Fruit fly (Drosophila melanogaster) whole organism, adult: ENCODE measurements around the gene CG46430.

ENCODE experiments used
- CG33017 ChIP-seq: fragments of 200-800 bp; sonication (Bioruptor generic); optimal IDR thresholded peaks from 2 replicates; lab custom pipeline; 2018; ENCODE audit warnings: missing biosample characterization, mild to moderate bottlenecking, missing genetic modification characterization, moderate library complexity
- CG7101 ChIP-seq: fragments of 200-800 bp; sonication (Bioruptor generic); optimal IDR thresholded peaks from 2 replicates; lab custom pipeline; 2018; ENCODE audit warnings: missing biosample characterization, mild to moderate bottlenecking, missing genetic modification characterization, moderate library complexity
- Clk ChIP-seq: fragments of 200-800 bp; sonication (Bioruptor generic); optimal IDR thresholded peaks from 2 replicates; lab custom pipeline; 2017; ENCODE audit warnings: missing biosample characterization, missing genetic modification characterization
- Crg-1 ChIP-seq: fragments of 200-800 bp; sonication (Bioruptor generic); optimal IDR thresholded peaks from 2 replicates; lab custom pipeline; 2016; ENCODE audit warnings: missing biosample characterization, missing genetic modification characterization
- Mnt ChIP-seq: fragments of 200-800 bp; sonication (Bioruptor generic); optimal IDR thresholded peaks from 2 replicates; lab custom pipeline; 2016; ENCODE audit warnings: missing biosample characterization, mild to moderate bottlenecking, missing genetic modification characterization
- bab1 ChIP-seq: fragments of 200-800 bp; sonication (Bioruptor generic); optimal IDR thresholded peaks from 3 replicates; lab custom pipeline; 2019; ENCODE audit warnings: missing biosample characterization, mild to moderate bottlenecking, missing genetic modification characterization, moderate library complexity
- cic ChIP-seq: fragments of 200-800 bp; sonication (Bioruptor generic); optimal IDR thresholded peaks from 2 replicates; lab custom pipeline; 2017; ENCODE audit warnings: missing biosample characterization, mild to moderate bottlenecking, missing genetic modification characterization, moderate library complexity
- cnc ChIP-seq, 2 experiments: fragments of >200 bp; optimal IDR thresholded peaks; 2 replicates each; lab custom pipeline; 2017
- kay ChIP-seq: fragments of 200-800 bp; sonication (Bioruptor generic); peaks from one replicate; lab custom pipeline; 2016; ENCODE audit warnings: missing biosample characterization, missing genetic modification characterization, borderline replicate concordance
- ovo ChIP-seq: fragments of 200-800 bp; sonication (Bioruptor generic); optimal IDR thresholded peaks from 2 replicates; lab custom pipeline; 2016; ENCODE audit warnings: missing biosample characterization, missing genetic modification characterization
- pad ChIP-seq: fragments of 200-800 bp; sonication (Bioruptor generic); optimal IDR thresholded peaks from 3 replicates; lab custom pipeline; 2017; ENCODE audit warnings: missing biosample characterization, missing genetic modification characterization, mild to moderate bottlenecking, moderate library complexity, missing genetic modification reagents

- no peak for TF ChIP-seq bab1 (GFP tag; lab: Kevin White, UChicago)
- no peak for TF ChIP-seq cnc (optimal IDR thresholded peaks at IDR 0.05; lab: Kevin White, UChicago)
- TF ChIP-seq CG33017 (tag; lab: Kevin White, UChicago): no peak
- no peak for TF ChIP-seq Clk (GFP tag; lab: Kevin White, UChicago)
- TF ChIP-seq ovo (GFP tag; lab: Kevin White, UChicago): no peak
- no peak for TF ChIP-seq Crg-1 (GFP tag; lab: Kevin White, UChicago)
- no peak for TF ChIP-seq pad (GFP tag; lab: Kevin White, UChicago)
- TF ChIP-seq Mnt (GFP tag; lab: Kevin White, UChicago): no peak
- TF ChIP-seq kay: no peak
- no peak for TF ChIP-seq CG7101 (tag; lab: Kevin White, UChicago)
- TF ChIP-seq cic (GFP tag; lab: Kevin White, UChicago): no peak
Observed at dm6 chr3L:10449725-10450124, 28.6 kb upstream of the CG46430 start.
